Worm (Caenorhabditis elegans) whole organism, late embryonic: ENCODE measurements around the gene blos-2.

Source experiments
- nfya-1 ChIP-seq: sonication (generic microtip); optimal IDR thresholded peaks from 2 replicates; lab custom pipeline; 2017; ENCODE audit warnings: missing genetic modification characterization, mild to moderate bottlenecking, missing compliant biosample characterization, antibody characterized with exemption, moderate library complexity
- pros-1 ChIP-seq: fragments of 150-350 bp; optimal IDR thresholded peaks from 2 replicates; lab custom pipeline; 2014; ENCODE audit warnings: missing biosample characterization, missing genetic modification reagents, missing genetic modification characterization

- TF ChIP-seq pros-1 (tag; lab: Kevin White, UChicago) (no peak), nfya-1 (tag; lab: Kevin White, UChicago) (no peak)
These were observed 5.8 kb upstream of the blos-2 start for ce11 chrIV:6328198-6328597.
